Worm (Caenorhabditis elegans): ENCODE measurements around the gene gtf-2H1.

DNA sequence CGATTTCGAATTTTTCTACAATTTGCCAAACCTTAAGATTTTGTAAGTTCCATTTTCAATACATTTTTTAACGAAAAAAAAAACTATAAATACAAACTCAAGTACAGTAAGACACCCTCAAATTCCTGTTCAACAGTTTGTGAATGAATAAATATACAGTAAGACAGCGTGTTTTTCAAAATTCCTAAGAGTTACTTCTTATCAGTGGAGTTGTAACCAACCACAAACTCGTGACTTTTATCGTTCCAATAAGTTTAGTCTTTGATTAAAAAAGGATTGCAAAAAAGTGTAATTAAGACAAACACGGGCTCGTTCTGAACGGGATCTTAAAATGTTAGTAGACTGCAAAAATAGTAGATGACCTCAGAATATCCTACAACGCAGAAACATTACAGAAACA lies 43.6 kb upstream of the gtf-2H1 start:
- no peak for TF ChIP-seq madf-9 (GFP tag; conservative IDR thresholded peaks at IDR 0.05)
- no peak for TF ChIP-seq fkh-10 (GFP tag; optimal IDR thresholded peaks at IDR 0.05)

Data from whole organism, L4 larva.